Worm (Caenorhabditis elegans) whole organism, L3 larva: ENCODE results near the gene F58E6.13.

Source experiments
- R02D3.7 ChIP-seq: fragments of 150-350 bp; optimal IDR thresholded peaks from 2 replicates; lab custom pipeline; 2014; ENCODE audit warnings: missing biosample characterization, missing genetic modification characterization
- ZK546.5 ChIP-seq: sonication (generic microtip); optimal IDR thresholded peaks from 2 replicates; lab custom pipeline; 2017; ENCODE audit warnings: missing biosample characterization, missing genetic modification characterization
- aly-2 ChIP-seq: fragments of 150-350 bp; optimal IDR thresholded peaks from 2 replicates; lab custom pipeline; 2014; ENCODE audit warnings: missing biosample characterization, missing genetic modification characterization
- ama-1 ChIP-seq: fragments of 150-350 bp; optimal IDR thresholded peaks from 2 replicates; lab custom pipeline; 2018
- ceh-16 ChIP-seq: sonication (generic microtip); optimal IDR thresholded peaks from 2 replicates; lab custom pipeline; 2017; ENCODE audit warnings: missing biosample characterization, missing genetic modification characterization
- daf-12 ChIP-seq: fragments of 150-350 bp; optimal IDR thresholded peaks from 2 replicates; lab custom pipeline; 2014; ENCODE audit warnings: missing biosample characterization, missing genetic modification reagents, missing genetic modification characterization
- egl-5 ChIP-seq: fragments of 150-350 bp; optimal IDR thresholded peaks from 2 replicates; lab custom pipeline; 2017; ENCODE audit warnings: missing biosample characterization, missing genetic modification reagents, missing genetic modification characterization, inconsistent platforms
- elt-1 ChIP-seq: fragments of 150-350 bp; optimal IDR thresholded peaks from 2 replicates; lab custom pipeline; 2014; ENCODE audit warnings: missing biosample characterization, missing genetic modification characterization
- elt-2 ChIP-seq: sonication (generic microtip); optimal IDR thresholded peaks from 2 replicates; lab custom pipeline; 2016; ENCODE audit warnings: missing genetic modification reagents, mild to moderate bottlenecking, missing genetic modification characterization, missing compliant biosample characterization
- elt-3 ChIP-seq, 3 experiments: fragments of 150-350 bp in 1 of 3; sonication (generic microtip) in 2 of 3; optimal IDR thresholded peaks; 2 replicates in 2 of 3; 4 replicates in 1 of 3; lab custom pipeline; 2014 to 2017; ENCODE audit warnings: missing biosample characterization in 3 of 3, missing genetic modification characterization in 3 of 3
- fkh-10 ChIP-seq: sonication (generic microtip); optimal IDR thresholded peaks from 2 replicates; lab custom pipeline; 2017; ENCODE audit warnings: missing biosample characterization, missing genetic modification reagents, missing genetic modification characterization
- fos-1 ChIP-seq: fragments of 150-350 bp; optimal IDR thresholded peaks from 2 replicates; lab custom pipeline; 2014; ENCODE audit warnings: missing biosample characterization, missing genetic modification characterization
- jun-1 ChIP-seq: fragments of 150-350 bp; optimal IDR thresholded peaks from 2 replicates; lab custom pipeline; 2014; ENCODE audit warnings: missing biosample characterization, missing genetic modification reagents, missing genetic modification characterization
- lin-15B ChIP-seq: fragments of 150-350 bp; optimal IDR thresholded peaks from 2 replicates; lab custom pipeline; 2014; ENCODE audit warnings: missing biosample characterization, missing genetic modification characterization
- lin-39 ChIP-seq: fragments of 150-350 bp; optimal IDR thresholded peaks from 2 replicates; lab custom pipeline; 2018; ENCODE audit warnings: missing biosample characterization, missing genetic modification reagents, missing genetic modification characterization
- mml-1 ChIP-seq: fragments of 150-350 bp; sonication (generic microtip); optimal IDR thresholded peaks from 3 replicates; lab custom pipeline; 2014; ENCODE audit warnings: missing biosample characterization, missing genetic modification characterization
- nfya-1 ChIP-seq: sonication (generic microtip); optimal IDR thresholded peaks from 2 replicates; lab custom pipeline; 2017; ENCODE audit warnings: missing genetic modification characterization, mild to moderate bottlenecking, missing compliant biosample characterization, antibody characterized with exemption, moderate library complexity; ENCODE audit not compliant: insufficient read depth
- nhr-11 ChIP-seq: fragments of 150-350 bp; optimal IDR thresholded peaks from 2 replicates; lab custom pipeline; 2014; ENCODE audit warnings: missing biosample characterization, missing genetic modification characterization
- nhr-23 ChIP-seq: fragments of 150-350 bp; optimal IDR thresholded peaks from 2 replicates; lab custom pipeline; 2014; ENCODE audit warnings: missing biosample characterization, missing genetic modification reagents, missing genetic modification characterization
- nhr-237 ChIP-seq: fragments of 150-350 bp; optimal IDR thresholded peaks from 2 replicates; lab custom pipeline; 2014; ENCODE audit warnings: missing biosample characterization, missing genetic modification characterization
- nhr-67 ChIP-seq: fragments of 150-350 bp; optimal IDR thresholded peaks from 2 replicates; lab custom pipeline; 2014; ENCODE audit warnings: missing biosample characterization, missing genetic modification characterization
- nhr-77 ChIP-seq: fragments of 150-350 bp; optimal IDR thresholded peaks from 2 replicates; lab custom pipeline; 2014; ENCODE audit warnings: missing biosample characterization, missing genetic modification characterization
- pha-4 ChIP-seq: fragments of 150-350 bp; optimal IDR thresholded peaks from 2 replicates; lab custom pipeline; 2014; ENCODE audit warnings: missing biosample characterization, missing genetic modification reagents, missing genetic modification characterization
- pqm-1 ChIP-seq: fragments of 150-350 bp; optimal IDR thresholded peaks from 2 replicates; lab custom pipeline; 2017; ENCODE audit warnings: missing biosample characterization, missing genetic modification characterization, inconsistent platforms
- sea-2 ChIP-seq: fragments of 150-350 bp; sonication (generic microtip); optimal IDR thresholded peaks from 4 replicates; lab custom pipeline; 2014; ENCODE audit warnings: missing biosample characterization, missing genetic modification reagents, missing genetic modification characterization
- tbx-2 ChIP-seq: sonication (generic microtip); optimal IDR thresholded peaks from 2 replicates; lab custom pipeline; 2016; ENCODE audit warnings: mild to moderate bottlenecking, missing genetic modification characterization, missing compliant biosample characterization
- unc-39 ChIP-seq: sonication (generic microtip); optimal IDR thresholded peaks from 4 replicates; lab custom pipeline; 2017; ENCODE audit warnings: missing biosample characterization, missing genetic modification characterization
- zag-1 ChIP-seq: fragments of 150-350 bp; optimal IDR thresholded peaks from 2 replicates; lab custom pipeline; 2014; ENCODE audit warnings: missing biosample characterization, missing genetic modification characterization
- ztf-4 ChIP-seq: fragments of 150-350 bp; optimal IDR thresholded peaks from 2 replicates; lab custom pipeline; 2014; ENCODE audit warnings: missing biosample characterization, missing genetic modification characterization

F58E6.13 gene

DNA sequence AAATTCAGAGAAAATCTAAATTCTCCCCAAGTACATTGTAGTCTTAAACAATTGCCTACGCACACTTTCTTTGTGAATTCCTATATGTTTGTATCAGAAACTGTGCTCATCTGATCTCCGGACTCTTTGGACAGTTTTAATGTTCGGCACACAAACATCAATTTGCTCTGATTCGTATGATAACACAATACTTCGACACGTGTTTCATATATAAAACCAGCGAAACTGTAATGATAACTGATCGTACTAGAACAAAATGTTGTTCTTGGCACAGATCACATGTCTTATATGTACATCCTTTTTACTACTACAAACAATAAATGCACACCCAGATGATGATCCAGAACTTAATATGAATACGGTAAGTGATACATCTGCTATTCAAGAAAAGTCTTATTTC lies 46.3 kb downstream of the F58E6.13 start, which contains the start of gene lipl-2:
TSS of gene lipl-2 (plus strand) at position 236 of the 400 bp plus-strand sequence.
- TF ChIP-seq pha-4 (tag; lab: Kevin White, UChicago) (peak; percentile 61), egl-5 (no peak), elt-2 (peak; percentile 87), nhr-23 (tag; lab: Kevin White, UChicago) (no peak), ceh-16 (tag; lab: Kevin White, UChicago) (no peak), daf-12 (tag; lab: Kevin White, UChicago) (no peak), pqm-1 (tag; lab: Kevin White, UChicago) (peak; percentile 81), nhr-77 (no peak), nhr-237 (tag; lab: Kevin White, UChicago) (no peak), fkh-10 (GFP tag; lab: Kevin White, UChicago) (no peak)

DNA sequence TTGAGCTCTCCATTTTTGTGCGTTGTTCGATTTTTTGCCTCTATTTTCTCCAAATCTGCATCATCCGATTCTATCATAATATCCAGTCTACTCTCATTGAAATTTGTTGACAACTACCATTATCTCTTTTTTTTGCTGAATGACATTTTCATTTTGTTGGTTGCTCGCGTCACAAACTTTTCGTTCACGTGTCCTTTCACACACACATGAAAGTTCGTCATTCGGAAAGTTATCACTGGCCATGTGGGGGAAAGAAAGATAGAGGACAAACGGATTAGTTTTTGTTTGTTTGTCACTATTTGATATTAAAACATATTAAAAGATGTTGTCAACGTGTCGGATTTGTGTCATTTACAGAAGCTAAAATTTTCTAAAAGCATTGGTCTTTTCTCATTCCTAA lies 50.0 kb downstream of the F58E6.13 start:
- TF ChIP-seq tbx-2 (no peak), elt-2 (peak; percentile 23)

DNA sequence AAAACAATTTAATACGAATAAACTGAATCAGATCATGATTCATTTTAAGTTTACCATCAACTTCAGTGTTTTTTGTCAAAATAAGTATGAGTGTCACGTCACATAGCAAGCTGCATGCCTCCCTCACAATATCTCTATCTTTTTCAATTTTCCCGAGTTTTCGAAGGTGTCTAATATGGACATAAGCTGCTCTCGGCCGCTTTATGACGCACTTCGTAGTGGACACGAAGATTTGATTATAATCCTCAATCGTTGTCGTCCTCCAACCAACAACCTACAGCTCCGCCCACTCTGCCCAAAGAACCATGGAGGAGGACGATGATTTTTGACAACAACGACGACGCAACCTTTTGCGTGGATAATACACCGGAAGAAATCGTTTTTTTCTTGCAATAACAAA lies 51.0 kb downstream of the F58E6.13 start:
- TF ChIP-seq tbx-2: no peak
- TF ChIP-seq unc-39 (tag; lab: Kevin White, UChicago): no peak
- no peak for TF ChIP-seq aly-2 (tag; lab: Kevin White, UChicago)
- no peak for TF ChIP-seq lin-39 (tag; lab: Kevin White, UChicago)

DNA sequence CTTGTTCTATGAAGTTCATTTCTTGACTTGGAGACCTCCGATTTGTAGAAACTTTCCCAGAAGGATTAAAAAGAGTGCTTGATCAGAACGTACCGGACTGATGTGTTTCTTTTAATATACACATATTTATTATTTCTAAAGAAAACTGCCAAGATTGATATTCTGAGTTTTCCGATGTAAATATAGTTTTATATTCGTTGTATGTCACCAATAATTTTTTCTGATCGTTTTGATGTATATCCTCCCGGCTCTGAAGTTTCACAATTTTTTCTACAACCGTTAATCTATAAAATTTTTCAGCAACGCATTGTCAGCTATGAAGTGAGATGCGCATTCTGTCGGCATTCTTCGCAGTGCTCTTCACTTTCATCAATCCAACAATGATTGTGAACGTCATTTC lies 51.5 kb downstream of the F58E6.13 start, which contains the start of gene F46B6.9:
TSS of gene F46B6.9 (plus strand) at position 301 of the 400 bp plus-strand sequence.
- TF ChIP-seq unc-39 (tag; lab: Kevin White, UChicago) (no peak), nhr-67 (tag; lab: Kevin White, UChicago) (no peak), elt-1 (tag; lab: Kevin White, UChicago) (no peak), aly-2 (tag; lab: Kevin White, UChicago) (no peak), R02D3.7 (no peak), jun-1 (tag; lab: Kevin White, UChicago) (no peak)

- TF ChIP-seq lin-15B (tag; lab: Kevin White, UChicago) (no peak), mml-1 (tag; lab: Kevin White, UChicago) (no peak), ZK546.5 (no peak), fos-1 (no peak), pqm-1 (tag; lab: Kevin White, UChicago) (no peak), elt-3 (tag; optimal IDR thresholded peaks at IDR 0.05; lab: Kevin White, UChicago) (no peak), nhr-67 (tag; lab: Kevin White, UChicago) (no peak), ceh-16 (tag; lab: Kevin White, UChicago) (no peak), pha-4 (tag; lab: Kevin White, UChicago) (no peak), egl-5 (no peak), nhr-77 (no peak), sea-2 (GFP tag; lab: Kevin White, UChicago) (no peak), nhr-11 (tag; lab: Kevin White, UChicago) (no peak), elt-1 (tag; lab: Kevin White, UChicago) (no peak), daf-12 (tag; lab: Kevin White, UChicago) (no peak), nfya-1 (tag; lab: Kevin White, UChicago) (no peak), ztf-4 (tag; lab: Kevin White, UChicago) (no peak), ama-1 (lab: Kevin White, UChicago) (no peak), zag-1 (no peak)
These were observed 53.2 kb downstream of the F58E6.13 start for ce11 chrV:9798212-9798611.
